Fruit fly (Drosophila melanogaster) whole organism: Measurements from ENCODE around the gene Srr.

Source experiments
- CG8478 ChIP-seq: fragments of >200 bp; optimal IDR thresholded peaks from 2 replicates; lab custom pipeline; 2018; ENCODE audit warnings: inconsistent platforms
- Dll ChIP-seq: fragments of >200 bp; optimal IDR thresholded peaks from 2 replicates; lab custom pipeline; 2017
- pan ChIP-seq: fragments of >200 bp; optimal IDR thresholded peaks from 2 replicates; lab custom pipeline; 2017
- psq ChIP-seq: fragments of >200 bp; optimal IDR thresholded peaks from 2 replicates; lab custom pipeline; 2017

DNA sequence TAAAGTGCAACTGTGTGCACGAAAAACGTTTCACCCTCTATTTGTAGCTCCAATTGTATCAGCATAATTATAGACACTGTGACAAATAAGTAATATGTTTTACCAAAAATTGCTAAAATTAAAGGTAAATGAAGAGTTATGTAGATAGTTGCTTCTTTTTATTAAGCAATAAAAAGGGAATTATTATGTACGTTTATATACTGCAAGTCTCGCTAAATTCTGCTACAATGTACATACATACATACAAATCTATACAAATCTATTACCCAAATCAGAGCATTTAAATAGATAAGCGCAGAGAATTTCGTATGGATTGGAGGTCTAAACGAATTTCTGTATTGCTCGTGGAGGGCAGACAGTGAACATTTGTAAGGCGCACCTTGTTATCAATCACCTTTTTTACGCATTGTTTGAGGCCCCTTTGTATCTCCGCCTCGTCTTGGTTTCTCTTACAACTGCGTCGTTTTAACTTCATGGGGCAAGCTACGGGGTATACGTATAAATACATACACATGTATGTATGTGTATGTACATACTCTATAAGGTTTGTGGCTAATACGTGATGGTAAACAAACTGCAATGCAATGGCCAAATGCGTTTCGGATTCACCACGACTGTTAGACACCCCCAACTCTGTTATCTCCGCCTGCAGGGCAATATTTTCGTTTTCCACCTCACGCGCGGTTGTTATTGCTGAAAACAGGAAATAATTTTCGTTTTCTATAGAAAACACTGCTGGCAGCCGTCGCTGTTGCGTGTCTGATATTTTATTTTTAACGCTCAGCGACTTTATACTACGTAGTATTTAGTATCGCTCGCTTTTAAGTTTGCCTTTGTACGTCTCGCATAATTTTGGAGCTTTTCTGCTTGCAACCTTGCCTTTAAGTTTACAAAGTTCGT lies 25.8 kb upstream of the Srr start:
- TF ChIP-seq Dll (lab: Kevin White, UChicago) (no peak), CG8478 (lab: Kevin White, UChicago) (no peak), psq (lab: Kevin White, UChicago) (no peak), pan (lab: Kevin White, UChicago) (no peak)
